Worm (Caenorhabditis elegans) whole organism, young adult: ENCODE data around the gene wdr-83.

Source experiments
- B0261.1 ChIP-seq: sonication (generic microtip); optimal IDR thresholded peaks from 2 replicates; lab custom pipeline; 2016; ENCODE audit warnings: mild to moderate bottlenecking, missing genetic modification characterization, moderate library complexity, missing compliant biosample characterization
- F57A8.1 ChIP-seq: fragments of 200-800 bp; sonication (Bioruptor generic); optimal IDR thresholded peaks from 2 replicates; lab custom pipeline; 2018; ENCODE audit warnings: mild to moderate bottlenecking, missing genetic modification characterization, moderate library complexity, missing compliant biosample characterization
- Y53F4B.3 ChIP-seq: fragments of 200-800 bp; sonication (Bioruptor generic); IDR thresholded peaks from 2 replicates; pipeline ENCODE4 v1.3.6; 2022; ENCODE audit warnings: missing genetic modification reagents, missing genetic modification characterization, missing compliant biosample characterization
- Y67H2A.10 ChIP-seq: fragments of 200-800 bp; sonication (Bioruptor generic); conservative IDR thresholded peaks from 2 replicates; pipeline ENCODE4 v1.3.6; 2022; ENCODE audit warnings: missing genetic modification reagents, missing genetic modification characterization, missing compliant biosample characterization
- bed-2 ChIP-seq: fragments of 200-800 bp; sonication (Bioruptor generic); IDR thresholded peaks from 2 replicates; pipeline ENCODE4 v1.3.6; 2022; ENCODE audit warnings: missing genetic modification reagents, missing genetic modification characterization, missing compliant biosample characterization
- dox-1 ChIP-seq: fragments of 200-800 bp; sonication (Bioruptor generic); IDR thresholded peaks from 2 replicates; pipeline ENCODE4 v1.3.6; 2022; ENCODE audit warnings: missing genetic modification reagents, missing genetic modification characterization, missing compliant biosample characterization
- him-1 ChIP-seq: sonication (generic microtip); optimal IDR thresholded peaks from 2 replicates; lab custom pipeline; 2016; ENCODE audit warnings: missing genotype, missing genetic modification reagents, missing genetic modification characterization, missing compliant biosample characterization
- lsy-27 ChIP-seq: sonication (generic microtip); optimal IDR thresholded peaks from 2 replicates; lab custom pipeline; 2017; ENCODE audit warnings: missing genetic modification characterization, mild to moderate bottlenecking, missing compliant biosample characterization, antibody characterized with exemption, missing genotype, borderline replicate concordance; ENCODE audit not compliant: insufficient read depth
- snpc-3.4 ChIP-seq: sonication (generic microtip); optimal IDR thresholded peaks from 2 replicates; lab custom pipeline; 2017; ENCODE audit warnings: missing genetic modification characterization, mild to moderate bottlenecking, missing compliant biosample characterization, antibody characterized with exemption, moderate library complexity, missing genotype, missing genetic modification reagents

- TF ChIP-seq Y67H2A.10 (GFP tag; lab: Robert Waterston, UW) (no peak), snpc-3.4 (tag; lab: Kevin White, UChicago) (no peak), him-1 (tag; lab: Kevin White, UChicago) (no peak), Y53F4B.3 (GFP tag; lab: Robert Waterston, UW) (no peak), dox-1 (no peak), lsy-27 (tag; lab: Kevin White, UChicago) (no peak), F57A8.1 (GFP tag; lab: Kevin White, UChicago) (no peak), bed-2 (no peak), B0261.1 (tag; lab: Kevin White, UChicago) (no peak)
Observed at ce11 chrII:5021518-5021917, 10.0 kb downstream of the wdr-83 start.
